Fruit fly (Drosophila melanogaster): ENCODE data around the gene fzr.

DNA sequence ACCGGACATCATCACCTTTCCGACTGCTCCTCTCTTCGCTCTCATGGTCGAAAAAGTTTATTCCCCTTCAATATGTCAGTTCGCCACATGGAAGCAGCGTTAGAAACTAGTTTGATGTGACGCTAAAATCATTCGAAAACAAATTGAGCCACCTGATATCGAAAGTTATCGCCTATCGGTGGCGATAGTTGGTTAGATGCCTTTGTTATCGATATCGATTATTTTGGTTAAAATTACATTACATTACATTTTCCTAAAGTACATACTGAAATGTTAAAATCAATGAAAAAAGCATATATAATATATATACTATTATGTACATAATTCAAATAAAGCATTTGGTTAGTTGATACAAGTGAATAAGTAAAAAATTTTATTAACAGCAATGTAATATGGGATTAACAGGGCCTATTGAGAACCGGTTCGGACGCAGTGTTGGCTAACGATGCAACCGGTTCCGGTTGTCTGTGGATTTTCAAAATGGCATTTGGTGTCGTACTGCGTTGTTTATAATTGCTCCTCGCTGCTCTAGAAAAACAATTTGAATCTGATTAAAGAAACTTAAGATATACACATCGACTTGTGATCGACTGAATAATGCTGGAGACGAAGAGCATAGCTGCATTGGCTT lies 43.4 kb downstream of the fzr start, which contains the start of the genes Alms1a and pon:
- TF ChIP-seq tj (GFP tag; optimal IDR thresholded peaks at IDR 0.05), result no peak
- no peak for TF ChIP-seq Hr96 (GFP tag; optimal IDR thresholded peaks at IDR 0.05)
- TF ChIP-seq CG7045 (GFP tag; optimal IDR thresholded peaks at IDR 0.05), result no peak
- no peak for TF ChIP-seq CG5204 (GFP tag; optimal IDR thresholded peaks at IDR 0.05)
- TF ChIP-seq CG33017 (tag; optimal IDR thresholded peaks at IDR 0.05), result no peak
- no peak for TF ChIP-seq CG7101 (tag; optimal IDR thresholded peaks at IDR 0.05)
- no peak for TF ChIP-seq Crg-1 (GFP tag; optimal IDR thresholded peaks at IDR 0.05)
- TF ChIP-seq toe (GFP tag; optimal IDR thresholded peaks at IDR 0.05), result no peak
- TF ChIP-seq CG14711 (tag; optimal IDR thresholded peaks at IDR 0.05), result no peak
- TF ChIP-seq cnc (optimal IDR thresholded peaks at IDR 0.05), result no peak
- no peak for TF ChIP-seq CG12768 (GFP tag; optimal IDR thresholded peaks at IDR 0.05)

Data from whole organism, adult.